Fruit fly (Drosophila melanogaster): ENCODE measurements around the gene CG6912.

The CG6912 gene

dm6 chr3R:15089250-15089921 lies 47.4 kb downstream of the CG6912 start:
- TF ChIP-seq Dll (optimal IDR thresholded peaks at IDR 0.05) (no peak), CG8478 (optimal IDR thresholded peaks at IDR 0.05) (no peak), psq (optimal IDR thresholded peaks at IDR 0.05) (no peak), usp (GFP tag; optimal IDR thresholded peaks at IDR 0.05) (no peak), EcR (GFP tag; optimal IDR thresholded peaks at IDR 0.05) (no peak), pan (optimal IDR thresholded peaks at IDR 0.05) (no peak)

- TF ChIP-seq usp (GFP tag; optimal IDR thresholded peaks at IDR 0.05): no peak
- no peak for TF ChIP-seq Dll (optimal IDR thresholded peaks at IDR 0.05)
- no peak for TF ChIP-seq EcR (GFP tag; optimal IDR thresholded peaks at IDR 0.05)
- TF ChIP-seq pan (optimal IDR thresholded peaks at IDR 0.05): no peak
- no peak for TF ChIP-seq CG8478 (optimal IDR thresholded peaks at IDR 0.05)
- no peak for TF ChIP-seq psq (optimal IDR thresholded peaks at IDR 0.05)
These were observed 48.5 kb downstream of the CG6912 start for dm6 chr3R:15088258-15088657.

DNA sequence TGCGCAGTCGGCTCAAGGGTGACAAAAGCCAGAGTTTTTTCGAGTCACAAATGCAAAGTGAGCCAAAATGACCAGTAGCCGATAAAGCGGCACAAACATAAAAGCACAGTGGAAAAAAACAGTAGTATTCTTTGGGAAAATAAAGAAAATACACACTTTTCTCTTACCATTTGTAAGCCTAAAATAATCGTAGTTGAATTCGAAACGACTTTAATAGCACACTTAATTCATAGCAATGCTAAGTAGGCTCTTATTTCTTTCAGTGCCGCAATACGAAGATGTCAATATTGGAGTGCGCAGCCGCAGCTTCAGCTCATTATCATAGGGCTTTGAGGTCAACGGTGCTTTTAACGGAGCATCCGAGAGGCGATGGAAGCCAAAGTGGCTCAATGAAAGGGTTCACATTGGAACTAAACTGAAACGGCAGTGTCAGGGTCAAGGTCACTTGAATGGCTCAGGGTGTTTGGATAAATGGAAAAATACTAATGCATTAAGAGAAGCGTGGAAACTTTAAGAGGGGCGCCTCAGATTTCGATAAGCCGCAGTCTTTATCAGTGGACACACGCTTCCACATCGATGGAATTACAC lies 49.1 kb downstream of the CG6912 start:
- no peak for TF ChIP-seq pan (optimal IDR thresholded peaks at IDR 0.05)
- no peak for TF ChIP-seq EcR (GFP tag; optimal IDR thresholded peaks at IDR 0.05)
- TF ChIP-seq usp (GFP tag; optimal IDR thresholded peaks at IDR 0.05): no peak
- no peak for TF ChIP-seq Dll (optimal IDR thresholded peaks at IDR 0.05)
- TF ChIP-seq CG8478 (optimal IDR thresholded peaks at IDR 0.05): no peak
- no peak for TF ChIP-seq psq (optimal IDR thresholded peaks at IDR 0.05)

DNA sequence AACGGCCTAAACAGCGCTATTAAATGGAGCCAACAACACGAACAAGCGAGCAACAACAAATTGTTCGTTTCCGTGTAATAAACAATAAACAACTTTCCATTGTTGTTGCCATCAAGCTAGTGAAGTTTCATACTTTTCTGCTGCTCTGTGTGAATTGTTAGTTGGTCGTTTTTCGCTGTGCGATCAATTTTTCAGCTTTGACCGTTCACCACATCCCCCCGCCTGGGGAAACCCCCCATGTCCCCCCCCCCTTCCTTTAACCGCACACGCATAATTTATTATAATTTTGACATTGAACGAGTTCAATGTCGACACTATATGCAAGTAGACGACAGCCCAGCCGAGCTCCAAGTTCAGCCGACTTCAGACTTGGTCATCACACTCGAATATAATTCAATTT lies 49.8 kb downstream of the CG6912 start:
- TF ChIP-seq psq (optimal IDR thresholded peaks at IDR 0.05): no peak
- no peak for TF ChIP-seq EcR (GFP tag; optimal IDR thresholded peaks at IDR 0.05)
- TF ChIP-seq CG8478 (optimal IDR thresholded peaks at IDR 0.05): no peak
- TF ChIP-seq usp (GFP tag; optimal IDR thresholded peaks at IDR 0.05): no peak
- no peak for TF ChIP-seq pan (optimal IDR thresholded peaks at IDR 0.05)
- TF ChIP-seq Dll (optimal IDR thresholded peaks at IDR 0.05): no peak

Data from whole organism.